Fruit fly (Drosophila melanogaster) whole organism, embryonic: ENCODE measurements around the gene CG9426.

Experiments used
- Adf1 ChIP-seq: fragments of 200-800 bp; sonication (Bioruptor generic); IDR thresholded peaks from 2 replicates; pipeline ENCODE4 v1.3.6; 2022; ENCODE audit warnings: missing biosample characterization, missing genetic modification characterization
- CG11695 ChIP-seq: fragments of 200-800 bp; sonication (Bioruptor generic); IDR thresholded peaks from 3 replicates; pipeline ENCODE4 v1.3.6; 2022; ENCODE audit warnings: missing biosample characterization, missing genetic modification characterization
- CG12155 ChIP-seq: fragments of 200-800 bp; sonication (Bioruptor generic); optimal IDR thresholded peaks from 3 replicates; lab custom pipeline; 2016; ENCODE audit warnings: missing biosample characterization, missing genetic modification characterization
- CG14667 ChIP-seq: fragments of 200-800 bp; sonication (Bioruptor generic); IDR thresholded peaks from 2 replicates; pipeline ENCODE4 v1.3.6; 2022; ENCODE audit warnings: missing biosample characterization, missing genetic modification characterization
- CG16779 ChIP-seq: fragments of 200-800 bp; sonication (Bioruptor generic); IDR thresholded peaks from 2 replicates; pipeline ENCODE4 v1.3.6; 2022; ENCODE audit warnings: missing biosample characterization, missing genetic modification characterization
- CG17612 ChIP-seq: fragments of 200-800 bp; sonication (Bioruptor generic); IDR thresholded peaks from 2 replicates; pipeline ENCODE4 v1.3.6; 2022; ENCODE audit warnings: missing biosample characterization, missing genetic modification characterization
- CG17829 ChIP-seq: fragments of 200-800 bp; optimal IDR thresholded peaks from 2 replicates; lab custom pipeline; 2019; ENCODE audit warnings: missing biosample characterization, mild to moderate bottlenecking, missing genetic modification characterization, moderate library complexity
- CG18476 ChIP-seq: fragments of 200-800 bp; sonication (Bioruptor generic); optimal IDR thresholded peaks from 2 replicates; lab custom pipeline; 2016; ENCODE audit warnings: missing biosample characterization, mild to moderate bottlenecking, missing genetic modification characterization
- CG2678 ChIP-seq: fragments of 200-800 bp; sonication (Bioruptor generic); optimal IDR thresholded peaks from 3 replicates; lab custom pipeline; 2019; ENCODE audit warnings: missing biosample characterization, mild to moderate bottlenecking, missing genetic modification characterization, moderate library complexity
- CG4404 ChIP-seq: fragments of 200-800 bp; sonication (Bioruptor generic); IDR thresholded peaks from 2 replicates; pipeline ENCODE4 v1.3.6; 2022; ENCODE audit warnings: missing biosample characterization, missing genetic modification characterization
- CG6765 ChIP-seq: fragments of 200-800 bp; sonication (Bioruptor generic); optimal IDR thresholded peaks from 3 replicates; lab custom pipeline; 2017; ENCODE audit warnings: missing biosample characterization, mild to moderate bottlenecking, missing genetic modification characterization
- CG7271 ChIP-seq: fragments of 200-800 bp; sonication (Bioruptor generic); optimal IDR thresholded peaks from 2 replicates; lab custom pipeline; 2018; ENCODE audit warnings: missing biosample characterization, mild to moderate bottlenecking, missing genetic modification characterization, moderate library complexity
- CG7786 ChIP-seq: fragments of 200-800 bp; sonication (Bioruptor generic); optimal IDR thresholded peaks from 2 replicates; lab custom pipeline; 2016; ENCODE audit warnings: missing biosample characterization, missing genetic modification characterization
- CG9215 ChIP-seq: fragments of 200-800 bp; sonication (Bioruptor generic); IDR thresholded peaks from 2 replicates; pipeline ENCODE4 v1.3.6; 2022; ENCODE audit warnings: missing biosample characterization, missing genetic modification characterization
- CG9727 ChIP-seq: fragments of 200-800 bp; sonication (Bioruptor generic); optimal IDR thresholded peaks from 3 replicates; lab custom pipeline; 2017; ENCODE audit warnings: missing biosample characterization, mild to moderate bottlenecking, missing genetic modification characterization
- D19A ChIP-seq: fragments of 200-800 bp; optimal IDR thresholded peaks from 3 replicates; lab custom pipeline; 2019; ENCODE audit warnings: missing biosample characterization, mild to moderate bottlenecking, missing genetic modification characterization, moderate library complexity
- Dbx ChIP-seq: fragments of 200-800 bp; sonication (Bioruptor generic); IDR thresholded peaks from 3 replicates; pipeline ENCODE4 v1.3.6; 2022; ENCODE audit warnings: missing biosample characterization, missing genetic modification characterization
- Fer2 ChIP-seq: fragments of 200-800 bp; sonication (Bioruptor generic); optimal IDR thresholded peaks from 2 replicates; lab custom pipeline; 2018; ENCODE audit warnings: missing biosample characterization, mild to moderate bottlenecking, missing genetic modification characterization, moderate library complexity
- Hmx ChIP-seq: fragments of 200-800 bp; sonication (Bioruptor generic); optimal IDR thresholded peaks from 2 replicates; lab custom pipeline; 2016; ENCODE audit warnings: missing biosample characterization, missing genetic modification characterization
- Hr39 ChIP-seq: fragments of >200 bp; optimal IDR thresholded peaks from 2 replicates; lab custom pipeline; 2017
- Jarid2 ChIP-seq: fragments of 200-800 bp; sonication (Bioruptor generic); optimal IDR thresholded peaks from 3 replicates; lab custom pipeline; 2017; ENCODE audit warnings: mild to moderate bottlenecking, missing biosample characterization, missing genetic modification reagents, missing genetic modification characterization
- Lhr ChIP-seq: fragments of 200-800 bp; sonication (Bioruptor generic); optimal IDR thresholded peaks from 3 replicates; lab custom pipeline; 2017; ENCODE audit warnings: mild to moderate bottlenecking, missing biosample characterization, missing genetic modification reagents, missing genetic modification characterization
- Lim3 ChIP-seq: fragments of 200-800 bp; sonication (Bioruptor generic); IDR thresholded peaks from 2 replicates; pipeline ENCODE4 v1.3.6; 2022; ENCODE audit warnings: missing biosample characterization, missing genetic modification characterization
- MTF-1 ChIP-seq: fragments of 200-800 bp; sonication (Bioruptor generic); optimal IDR thresholded peaks from 2 replicates; lab custom pipeline; 2018; ENCODE audit warnings: missing biosample characterization, mild to moderate bottlenecking, missing genetic modification characterization, borderline replicate concordance
- Max ChIP-seq: fragments of 200-800 bp; sonication (Bioruptor generic); optimal IDR thresholded peaks from 2 replicates; lab custom pipeline; 2016; ENCODE audit warnings: missing biosample characterization, mild to moderate bottlenecking, missing genetic modification characterization
- NK7.1 ChIP-seq: fragments of 200-800 bp; sonication (Bioruptor generic); optimal IDR thresholded peaks from 3 replicates; lab custom pipeline; 2016; ENCODE audit warnings: missing biosample characterization, missing genetic modification characterization
- Oli ChIP-seq: fragments of 200-800 bp; sonication (Bioruptor generic); optimal IDR thresholded peaks from 2 replicates; lab custom pipeline; 2018; ENCODE audit warnings: missing biosample characterization, mild to moderate bottlenecking, missing genetic modification characterization, moderate library complexity
- Pdp1 ChIP-seq, 2 experiments: fragments of 200-800 bp; sonication (Bioruptor generic); optimal IDR thresholded peaks; 3 replicates each; lab custom pipeline; 2016; ENCODE audit warnings: missing biosample characterization in 2 of 2, missing genetic modification characterization in 2 of 2, mild to moderate bottlenecking in 1 of 2, moderate library complexity in 1 of 2
- Rfx ChIP-seq: fragments of 200-800 bp; sonication (Bioruptor generic); IDR thresholded peaks from 2 replicates; pipeline ENCODE4 v1.3.6; 2022; ENCODE audit warnings: missing biosample characterization, missing genetic modification characterization
- Side ChIP-seq: fragments of 200-800 bp; sonication (Bioruptor generic); optimal IDR thresholded peaks from 2 replicates; lab custom pipeline; 2016; ENCODE audit warnings: missing biosample characterization, missing genetic modification characterization
- Stat92E ChIP-seq, 3 experiments: fragments of >200 bp in 2 of 3; fragments of 200-800 bp in 1 of 3; sonication (Bioruptor generic) in 1 of 3; optimal IDR thresholded peaks; 2 replicates each; lab custom pipeline; 2017 to 2019; ENCODE audit warnings: missing biosample characterization in 3 of 3, missing genetic modification characterization in 3 of 3, mild to moderate bottlenecking in 1 of 3, moderate library complexity in 1 of 3
- ara ChIP-seq: fragments of 200-800 bp; sonication (Bioruptor generic); IDR thresholded peaks from 2 replicates; pipeline ENCODE4 v1.3.6; 2022; ENCODE audit warnings: missing biosample characterization, missing genetic modification characterization
- bsh ChIP-seq, 2 experiments: fragments of 200-800 bp; sonication (Bioruptor generic); optimal IDR thresholded peaks; 2 replicates each; lab custom pipeline; 2017 to 2018; ENCODE audit warnings: mild to moderate bottlenecking in 2 of 2, missing biosample characterization in 2 of 2, missing genetic modification characterization in 2 of 2, moderate library complexity in 1 of 2
- cato ChIP-seq: fragments of 200-800 bp; sonication (Bioruptor generic); optimal IDR thresholded peaks from 2 replicates; lab custom pipeline; 2016; ENCODE audit warnings: missing biosample characterization, missing genetic modification characterization, borderline replicate concordance
- dan ChIP-seq: fragments of 200-800 bp; sonication (Bioruptor generic); IDR thresholded peaks from 2 replicates; pipeline ENCODE4 v1.3.6; 2022; ENCODE audit warnings: missing biosample characterization, missing genetic modification characterization
- dmrt99B ChIP-seq: fragments of 200-800 bp; sonication (Bioruptor generic); optimal IDR thresholded peaks from 2 replicates; lab custom pipeline; 2018; ENCODE audit warnings: missing biosample characterization, mild to moderate bottlenecking, missing genetic modification characterization, moderate library complexity
- ems ChIP-seq: fragments of 200-800 bp; sonication (Bioruptor generic); optimal IDR thresholded peaks from 3 replicates; lab custom pipeline; 2016; ENCODE audit warnings: missing biosample characterization, missing genetic modification characterization
- en ChIP-seq: fragments of 200-800 bp; sonication (Bioruptor generic); optimal IDR thresholded peaks from 2 replicates; lab custom pipeline; 2016; ENCODE audit warnings: missing biosample characterization, missing genetic modification characterization
- fd102C ChIP-seq: fragments of 200-800 bp; sonication (Bioruptor generic); optimal IDR thresholded peaks from 2 replicates; lab custom pipeline; 2018; ENCODE audit warnings: missing biosample characterization, mild to moderate bottlenecking, missing genetic modification characterization, moderate library complexity
- fu2 ChIP-seq: fragments of 200-800 bp; sonication (Bioruptor generic); optimal IDR thresholded peaks from 2 replicates; lab custom pipeline; 2016; ENCODE audit warnings: missing biosample characterization, missing genetic modification characterization
- grn ChIP-seq: fragments of 200-800 bp; sonication (Bioruptor generic); optimal IDR thresholded peaks from 3 replicates; lab custom pipeline; 2017; ENCODE audit warnings: missing biosample characterization, missing genetic modification characterization
- gsb ChIP-seq: fragments of 200-800 bp; sonication (Bioruptor generic); IDR thresholded peaks from 2 replicates; pipeline ENCODE4 v1.3.6; 2022; ENCODE audit warnings: missing biosample characterization, missing genetic modification characterization
- jumu ChIP-seq: fragments of 200-800 bp; sonication (Bioruptor generic); optimal IDR thresholded peaks from 3 replicates; lab custom pipeline; 2016; ENCODE audit warnings: missing biosample characterization, missing genetic modification characterization
- kay ChIP-seq: fragments of 200-800 bp; sonication (Bioruptor generic); optimal IDR thresholded peaks from 2 replicates; lab custom pipeline; 2016; ENCODE audit warnings: missing biosample characterization, missing genetic modification characterization
- mld ChIP-seq: fragments of 200-800 bp; sonication (Bioruptor generic); IDR thresholded peaks from 3 replicates; pipeline ENCODE4 v1.3.6; 2022; ENCODE audit warnings: missing biosample characterization, missing genetic modification characterization; ENCODE audit not compliant: partially characterized antibody
- pan ChIP-seq, 4 experiments: fragments of >200 bp in 3 of 4; fragments of 200-800 bp in 1 of 4; sonication (Bioruptor generic) in 1 of 4; optimal IDR thresholded peaks in 3 of 4; IDR thresholded peaks in 1 of 4; 2 replicates each; pipeline versions ENCODE4 v1.3.6 to Lab custom; 2017 to 2022; ENCODE audit warnings: missing biosample characterization in 2 of 4, missing genetic modification characterization in 2 of 4, mixed read lengths in 1 of 4
- peb ChIP-seq: fragments of 200-800 bp; sonication (Bioruptor generic); IDR thresholded peaks from 2 replicates; pipeline ENCODE4 v1.3.6; 2022; ENCODE audit warnings: missing biosample characterization, missing genetic modification characterization
- schlank ChIP-seq: fragments of 200-800 bp; sonication (Bioruptor generic); optimal IDR thresholded peaks from 2 replicates; lab custom pipeline; 2018; ENCODE audit warnings: missing biosample characterization, mild to moderate bottlenecking, missing genetic modification characterization
- sens ChIP-seq: fragments of 200-800 bp; sonication (Bioruptor generic); peaks from one replicate; lab custom pipeline; 2016; ENCODE audit warnings: missing biosample characterization, missing genetic modification characterization
- usp ChIP-seq: fragments of >200 bp; optimal IDR thresholded peaks from 2 replicates; lab custom pipeline; 2017; ENCODE audit warnings: missing biosample characterization, missing genetic modification characterization

Gene CG9426

dm6 chr2L:13222225-13222648, 2.5 kb upstream of the CG9426 start, which contains the start of the genes Ski6 and CG16812 (continued):
- TF ChIP-seq Max (GFP tag; lab: Kevin White, UChicago) (peak; percentile 75), CG9215 (peak; percentile 50), Hmx (GFP tag; lab: Kevin White, UChicago) (peak; percentile 35), Fer2 (tag; lab: Kevin White, UChicago) (peak; percentile 66), dmrt99B (tag; lab: Kevin White, UChicago) (no peak), Dbx (GFP tag; lab: Robert Waterston, UW) (peak; percentile 68), schlank (tag; lab: Kevin White, UChicago) (no peak), cato (GFP tag; lab: Kevin White, UChicago) (peak; percentile 34), CG2678 (tag; lab: Kevin White, UChicago) (no peak), CG12155 (peak; percentile 77), grn (GFP tag; lab: Kevin White, UChicago) (no peak), CG17829 (tag; lab: Kevin White, UChicago) (peak; percentile 87), CG18476 (GFP tag; lab: Kevin White, UChicago) (peak; percentile 20), Lim3 (GFP tag; lab: Robert Waterston, UW) (no peak), mld (no peak), D19A (tag; lab: Kevin White, UChicago) (no peak), usp (GFP tag; lab: Kevin White, UChicago) (no peak), ems (GFP tag; lab: Kevin White, UChicago) (no peak), CG11695 (GFP tag; lab: Robert Waterston, UW) (peak; percentile 48; the same call in 1 of the 3 replicates), Oli (tag; lab: Kevin White, UChicago) (peak; percentile 42), kay (GFP tag; lab: Kevin White, UChicago) (peak; percentile 52), dan (no peak), CG14667 (GFP tag; lab: Robert Waterston, UW) (no peak; the same call in 1 of the 2 replicates), en (GFP tag; lab: Kevin White, UChicago) (peak; percentile 3), gsb (GFP tag; lab: Robert Waterston, UW) (no peak), pan (optimal IDR thresholded peaks at IDR 0.05; lab: Kevin White, UChicago) (no peak), pan (GFP tag; optimal IDR thresholded peaks at IDR 0.05 in 1 of 2, IDR thresholded peaks at IDR 0.05 in 1 of 2) (peak in 1 of 2 experiments; percentile 67), ara (GFP tag; lab: Robert Waterston, UW) (no peak), Pdp1 (GFP tag; optimal IDR thresholded peaks at IDR 0.05; lab: Kevin White, UChicago) (peak; percentile 42 to 56), Stat92E (GFP tag; optimal IDR thresholded peaks at IDR 0.05; lab: Kevin White, UChicago) (peak in 1 of 3 experiments; percentile 8), CG16779 (GFP tag; lab: Robert Waterston, UW) (peak; percentile 23; the same call in 1 of the 2 replicates), sens (GFP tag; lab: Kevin White, UChicago) (peak; percentile 94), fd102C (GFP tag; lab: Kevin White, UChicago) (no peak), Lhr (GFP tag; lab: Kevin White, UChicago) (no peak), bsh (GFP tag; optimal IDR thresholded peaks at IDR 0.05; lab: Kevin White, UChicago) (peak in 1 of 2 experiments; percentile 79), CG6765 (GFP tag; lab: Kevin White, UChicago) (peak; percentile 7), CG7271 (tag; lab: Kevin White, UChicago) (peak; percentile 49), MTF-1 (peak; percentile 68), Rfx (GFP tag; lab: Robert Waterston, UW) (peak; percentile 73), NK7.1 (GFP tag; lab: Kevin White, UChicago) (no peak), peb (GFP tag; lab: Robert Waterston, UW) (0 out of 2 replicates have a peak, but pooled peaks have one; percentile 12), jumu (GFP tag; lab: Kevin White, UChicago) (no peak), Hr39 (lab: Kevin White, UChicago) (no peak), Side (GFP tag; lab: Kevin White, UChicago) (no peak), CG4404 (GFP tag; lab: Robert Waterston, UW) (peak; percentile 40; the same call in 1 of the 2 replicates), Jarid2 (GFP tag; lab: Kevin White, UChicago) (no peak), CG17612 (GFP tag; lab: Robert Waterston, UW) (no peak), Adf1 (GFP tag; lab: Robert Waterston, UW) (no peak), CG9727 (GFP tag; lab: Kevin White, UChicago) (peak; percentile 63), CG7786 (GFP tag; lab: Kevin White, UChicago) (peak; percentile 12), fu2 (no peak)
